Worm (Caenorhabditis elegans) whole organism, early embryonic: ENCODE results near the gene F40F8.4.

ENCODE experiments used
- B0310.2 ChIP-seq: sonication (generic microtip); optimal IDR thresholded peaks from 2 replicates; lab custom pipeline; 2016; ENCODE audit warnings: mild to moderate bottlenecking, missing genetic modification characterization, missing compliant biosample characterization
- ama-1 ChIP-seq: fragments of 150-350 bp; optimal IDR thresholded peaks from 2 replicates; lab custom pipeline; 2014
- ceh-36 ChIP-seq: sonication (generic microtip); optimal IDR thresholded peaks from 2 replicates; lab custom pipeline; 2016; ENCODE audit warnings: missing genetic modification characterization, inconsistent platforms, missing compliant biosample characterization
- ets-7 ChIP-seq: sonication (generic microtip); optimal IDR thresholded peaks from 2 replicates; lab custom pipeline; 2016; ENCODE audit warnings: missing genotype, missing genetic modification characterization, missing compliant biosample characterization
- flt-1 ChIP-seq: fragments of 200-800 bp; sonication (Bioruptor generic); IDR thresholded peaks from 2 replicates; pipeline ENCODE4 v1.3.6; 2022; ENCODE audit warnings: missing genetic modification characterization, missing compliant biosample characterization
- pes-1 ChIP-seq: fragments of 200-800 bp; sonication (Bioruptor generic); IDR thresholded peaks from 2 replicates; pipeline ENCODE4 v1.3.6; 2022; ENCODE audit warnings: missing genetic modification reagents, missing genetic modification characterization, missing compliant biosample characterization
- sea-1 ChIP-seq: fragments of 200-800 bp; sonication (Bioruptor generic); conservative IDR thresholded peaks from 2 replicates; pipeline ENCODE4 v1.3.6; 2022; ENCODE audit warnings: missing genetic modification characterization, missing compliant biosample characterization
- tbx-37 ChIP-seq: fragments of 200-800 bp; sonication (Bioruptor generic); conservative IDR thresholded peaks from 2 replicates; pipeline ENCODE4 v1.3.6; 2022; ENCODE audit warnings: missing genetic modification reagents, missing genetic modification characterization, missing compliant biosample characterization
- tra-4 ChIP-seq: sonication (generic microtip); optimal IDR thresholded peaks from 2 replicates; lab custom pipeline; 2017; ENCODE audit warnings: missing genetic modification characterization, missing compliant biosample characterization

DNA sequence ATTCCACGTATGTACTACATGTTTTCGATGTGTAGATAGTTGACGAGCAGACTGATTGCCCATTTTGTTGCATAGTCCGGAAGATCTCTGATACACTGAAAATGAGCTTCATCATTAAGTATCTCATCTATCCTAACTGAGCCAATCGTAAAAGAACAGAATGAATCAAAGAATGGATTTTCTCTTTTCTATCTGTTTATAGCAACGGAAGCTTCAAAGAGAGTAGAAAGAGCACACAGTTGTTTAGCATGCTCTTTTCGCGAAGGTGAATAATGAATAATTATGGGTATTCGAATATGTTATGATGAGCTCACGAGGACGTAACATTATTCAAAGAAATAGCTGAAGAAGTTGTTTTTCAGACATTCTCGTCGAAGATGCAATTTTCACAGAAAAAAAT lies 28.9 kb downstream of the F40F8.4 start, which contains the start of gene glb-4:
- TF ChIP-seq ama-1 (lab: Kevin White, UChicago) (no peak), tbx-37 (no peak), B0310.2 (tag; lab: Kevin White, UChicago) (no peak), flt-1 (no peak), ets-7 (tag; lab: Kevin White, UChicago) (no peak), ceh-36 (tag; lab: Kevin White, UChicago) (no peak), tra-4 (tag; lab: Kevin White, UChicago) (no peak), pes-1 (no peak), sea-1 (GFP tag; lab: Robert Waterston, UW) (no peak)
